Worm (Caenorhabditis elegans) whole organism, L3 larva: ENCODE data around the gene C06E1.9.

Experiments
- aly-2 ChIP-seq: fragments of 150-350 bp; optimal IDR thresholded peaks from 2 replicates; lab custom pipeline; 2014; ENCODE audit warnings: missing biosample characterization, missing genetic modification characterization
- ceh-16 ChIP-seq: sonication (generic microtip); optimal IDR thresholded peaks from 2 replicates; lab custom pipeline; 2017; ENCODE audit warnings: missing biosample characterization, missing genetic modification characterization
- ceh-82 ChIP-seq: fragments of 150-350 bp; optimal IDR thresholded peaks from 2 replicates; lab custom pipeline; 2014; ENCODE audit warnings: missing biosample characterization, missing genetic modification characterization
- elt-1 ChIP-seq: fragments of 150-350 bp; optimal IDR thresholded peaks from 2 replicates; lab custom pipeline; 2014; ENCODE audit warnings: missing biosample characterization, missing genetic modification characterization
- elt-3 ChIP-seq, 3 experiments: fragments of 150-350 bp in 1 of 3; sonication (generic microtip) in 2 of 3; optimal IDR thresholded peaks; 2 replicates in 2 of 3; 4 replicates in 1 of 3; lab custom pipeline; 2014 to 2017; ENCODE audit warnings: missing biosample characterization in 3 of 3, missing genetic modification characterization in 3 of 3
- mdl-1 ChIP-seq: fragments of 150-350 bp; optimal IDR thresholded peaks from 2 replicates; lab custom pipeline; 2014; ENCODE audit warnings: missing biosample characterization, missing genetic modification characterization
- nhr-11 ChIP-seq: fragments of 150-350 bp; optimal IDR thresholded peaks from 2 replicates; lab custom pipeline; 2014; ENCODE audit warnings: missing biosample characterization, missing genetic modification characterization
- pqm-1 ChIP-seq: fragments of 150-350 bp; optimal IDR thresholded peaks from 2 replicates; lab custom pipeline; 2017; ENCODE audit warnings: missing biosample characterization, missing genetic modification characterization, inconsistent platforms
- tbx-2 ChIP-seq: sonication (generic microtip); optimal IDR thresholded peaks from 2 replicates; lab custom pipeline; 2016; ENCODE audit warnings: mild to moderate bottlenecking, missing genetic modification characterization, missing compliant biosample characterization
- unc-39 ChIP-seq: sonication (generic microtip); optimal IDR thresholded peaks from 4 replicates; lab custom pipeline; 2017; ENCODE audit warnings: missing biosample characterization, missing genetic modification characterization

- TF ChIP-seq unc-39 (no peak), mdl-1 (tag; lab: Kevin White, UChicago) (no peak), pqm-1 (no peak), ceh-16 (tag; lab: Kevin White, UChicago) (no peak), nhr-11 (no peak), aly-2 (tag; lab: Kevin White, UChicago) (no peak), elt-1 (tag; lab: Kevin White, UChicago) (no peak), elt-3 (tag; optimal IDR thresholded peaks at IDR 0.05; lab: Kevin White, UChicago) (peak in 1 of 3 experiments; percentile 64), tbx-2 (tag; lab: Kevin White, UChicago) (peak; percentile 28), ceh-82 (tag; lab: Kevin White, UChicago) (no peak)
These were observed 43.3 kb upstream of the C06E1.9 start for ce11 chrIII:8652922-8653321.
